Worm (Caenorhabditis elegans) whole organism, L4/young adult: ENCODE measurements around the gene odr-2.

Experiments used
- dao-5 ChIP-seq: sonication (generic microtip); optimal IDR thresholded peaks from 2 replicates; lab custom pipeline; 2016; ENCODE audit warnings: missing genotype, missing genetic modification characterization, moderate library complexity, missing compliant biosample characterization
- him-1 ChIP-seq: sonication (generic microtip); optimal IDR thresholded peaks from 2 replicates; lab custom pipeline; 2016; ENCODE audit warnings: missing genotype, missing genetic modification reagents, missing genetic modification characterization, missing compliant biosample characterization

DNA sequence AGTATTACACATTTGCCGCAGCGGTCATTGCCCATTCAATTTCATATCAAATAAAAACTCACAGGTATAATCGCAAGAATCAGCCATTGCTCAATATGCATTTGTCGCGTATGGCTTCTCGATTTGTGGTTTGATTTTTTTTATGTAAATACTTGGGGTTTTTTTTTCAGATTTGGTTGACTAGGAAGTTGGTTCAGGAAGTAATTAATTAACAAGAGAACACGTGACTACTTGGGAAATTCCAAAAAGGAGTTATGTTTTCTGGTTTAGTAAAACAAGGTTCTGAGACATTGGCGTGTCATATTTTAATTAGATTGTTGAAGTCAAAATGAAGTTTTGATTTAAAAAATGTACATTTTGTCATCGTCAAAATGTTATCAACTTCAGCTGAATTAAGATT, 27.6 kb downstream of the odr-2 start, which contains the start of gene srx-36:
- no peak for TF ChIP-seq him-1 (tag; lab: Kevin White, UChicago)
- TF ChIP-seq dao-5 (tag; lab: Kevin White, UChicago), result no peak
